Fruit fly (Drosophila melanogaster): ENCODE measurements around the gene Mur89F.

Mur89F gene

dm6 chr3R:17118917-17119378 lies 83.0 kb downstream of the Mur89F start (continued):
- peak; percentile 55 for TF ChIP-seq CTCF (GFP tag; optimal IDR thresholded peaks at IDR 0.05)
- peak; percentile 82 for TF ChIP-seq Jarid2 (GFP tag; optimal IDR thresholded peaks at IDR 0.05)
- no peak for TF ChIP-seq zfh2 (GFP tag; optimal IDR thresholded peaks at IDR 0.05)
- TF ChIP-seq BEAF-32 (GFP tag; optimal IDR thresholded peaks at IDR 0.05), result no peak
- no peak for TF ChIP-seq CG6683 (GFP tag; optimal IDR thresholded peaks at IDR 0.05)
- TF ChIP-seq CG4820 (GFP tag; optimal IDR thresholded peaks at IDR 0.05), result no peak
- TF ChIP-seq Myb (GFP tag; optimal IDR thresholded peaks at IDR 0.05), result peak; percentile 41
- peak; percentile 42 for TF ChIP-seq CG3281 (GFP tag; optimal IDR thresholded peaks at IDR 0.05)
- no peak for TF ChIP-seq tx (GFP tag; optimal IDR thresholded peaks at IDR 0.05)
- peak; percentile 20 for TF ChIP-seq sqz (GFP tag; optimal IDR thresholded peaks at IDR 0.05)
- TF ChIP-seq ci (GFP tag; IDR thresholded peaks at IDR 0.05), result peak; percentile 56; the same call in 1 of the 3 replicates
- TF ChIP-seq CG8359 (GFP tag; optimal IDR thresholded peaks at IDR 0.05; ENCODE audit: borderline replicate concordance), result peak; percentile 7
- TF ChIP-seq caup (GFP tag; optimal IDR thresholded peaks at IDR 0.05; ENCODE audit: severe bottlenecking), result peak; percentile 15
- no peak for TF ChIP-seq pb (GFP tag; optimal IDR thresholded peaks at IDR 0.05)
- TF ChIP-seq kni (GFP tag; optimal IDR thresholded peaks at IDR 0.05), result peak; percentile 43
- TF ChIP-seq CG13287 (GFP tag; IDR thresholded peaks at IDR 0.05; ENCODE audit: partially characterized antibody), result peak; percentile 60
- no peak for TF ChIP-seq HLH54F (GFP tag; optimal IDR thresholded peaks at IDR 0.05)
- no peak for TF ChIP-seq CG31224 (GFP tag; IDR thresholded peaks at IDR 0.05)
- no peak for TF ChIP-seq ERR (GFP tag; optimal IDR thresholded peaks at IDR 0.05)

- TF ChIP-seq Ssrp (tag; optimal IDR thresholded peaks at IDR 0.05) (peak; percentile 35), vvl (GFP tag; IDR thresholded peaks at IDR 0.05) (0 out of 2 replicates have a peak, but pooled peaks have one; percentile 13), sens (GFP tag) (peak; percentile 67), D19A (tag; optimal IDR thresholded peaks at IDR 0.05) (peak; percentile 95), CG9437 (GFP tag; optimal IDR thresholded peaks at IDR 0.05) (peak; percentile 2), CG3726 (GFP tag; IDR thresholded peaks at IDR 0.05) (0 out of 3 replicates have a peak, but pooled peaks have one; percentile 5), dmrt11E (tag; optimal IDR thresholded peaks at IDR 0.05) (peak; percentile 62), Eip74EF (GFP tag; optimal IDR thresholded peaks at IDR 0.05) (no peak), PHDP (tag; optimal IDR thresholded peaks at IDR 0.05) (peak; percentile 25), rib (GFP tag; IDR thresholded peaks at IDR 0.05) (peak; percentile 20; the same call in 1 of the 2 replicates), CG8388 (GFP tag; optimal IDR thresholded peaks at IDR 0.05) (peak; percentile 8), CG12391 (tag; optimal IDR thresholded peaks at IDR 0.05) (peak; percentile 29), HmgZ (tag; optimal IDR thresholded peaks at IDR 0.05) (no peak), CG2199 (GFP tag; IDR thresholded peaks at IDR 0.05) (peak; percentile 67; the same call in 2 of the 3 replicates), CG10366 (GFP tag; IDR thresholded peaks at IDR 0.05) (no peak), CG17361 (GFP tag; IDR thresholded peaks at IDR 0.05) (peak; percentile 69; the same call in 2 of the 3 replicates), CG8359 (GFP tag; optimal IDR thresholded peaks at IDR 0.05; ENCODE audit: borderline replicate concordance) (peak; percentile 11), kni (GFP tag; optimal IDR thresholded peaks at IDR 0.05) (peak; percentile 61), CG6689 (GFP tag; IDR thresholded peaks at IDR 0.05) (0 out of 2 replicates have a peak, but pooled peaks have one; percentile 8), CG15601 (tag; optimal IDR thresholded peaks at IDR 0.05) (peak; percentile 29), Meics (GFP tag; optimal IDR thresholded peaks at IDR 0.05) (peak; percentile 2), grn (GFP tag; optimal IDR thresholded peaks at IDR 0.05) (peak; percentile 34), nmo (GFP tag; optimal IDR thresholded peaks at IDR 0.05) (peak; percentile 64), Med (GFP tag) (peak; percentile 74), az2 (GFP tag; optimal IDR thresholded peaks at IDR 0.05) (peak; percentile 29), mam (GFP tag; optimal IDR thresholded peaks at IDR 0.05) (peak; percentile 5), Pdp1 (GFP tag; optimal IDR thresholded peaks at IDR 0.05) (peak in 1 of 2 experiments; percentile 10), Sin3A (optimal IDR thresholded peaks at IDR 0.05) (no peak), CG2712 (tag; optimal IDR thresholded peaks at IDR 0.05) (peak; percentile 68), CG7839 (tag; optimal IDR thresholded peaks at IDR 0.05) (peak; percentile 40), trem (tag; optimal IDR thresholded peaks at IDR 0.05) (peak; percentile 36)
Observed at dm6 chr3R:17117607-17118327, 84.2 kb downstream of the Mur89F start.
